Worm (Caenorhabditis elegans): ENCODE results near the gene srbc-45.

DNA sequence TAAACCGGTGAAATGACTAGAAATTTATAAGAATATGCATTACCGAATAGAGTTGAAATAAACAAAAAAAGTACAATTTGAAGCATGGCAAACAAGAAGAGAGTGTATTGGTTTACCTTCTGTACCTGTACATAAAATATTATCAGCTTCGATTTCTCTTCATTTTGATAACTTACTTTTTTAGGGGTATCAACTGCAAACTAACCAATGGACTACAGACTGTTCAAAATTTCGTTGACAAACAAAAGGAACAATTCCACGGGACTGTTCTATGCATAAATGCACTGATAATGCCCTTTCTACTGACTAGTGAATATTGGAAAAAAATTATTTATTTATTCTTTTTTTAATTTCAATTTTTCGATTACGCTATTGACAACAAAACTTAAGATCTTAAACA, 5.4 kb upstream of the srbc-45 start, which contains the start of gene ugt-6:
- TF ChIP-seq hlh-1 (tag; optimal IDR thresholded peaks at IDR 0.05), result no peak
- TF ChIP-seq M03D4.4 (tag; optimal IDR thresholded peaks at IDR 0.05), result no peak
- TF ChIP-seq mab-5 (tag; optimal IDR thresholded peaks at IDR 0.05), result no peak
- no peak for TF ChIP-seq ham-2 (GFP tag; optimal IDR thresholded peaks at IDR 0.05)

All from whole organism, mixed stage, embryonic.